Fruit fly (Drosophila melanogaster) whole organism, embryonic: ENCODE measurements around the gene Nep2.
A peak's percentile ranks its signal among the peaks of the same experiment; 100 is the strongest.

Experiments used
- Abd-B ChIP-seq: fragments of 200-800 bp; sonication (Bioruptor generic); optimal IDR thresholded peaks from 2 replicates; lab custom pipeline; 2018; ENCODE audit warnings: missing biosample characterization, mild to moderate bottlenecking, missing genetic modification characterization, moderate library complexity
- Adf1 ChIP-seq: fragments of 200-800 bp; sonication (Bioruptor generic); IDR thresholded peaks from 2 replicates; pipeline ENCODE4 v1.3.6; 2022; ENCODE audit warnings: missing biosample characterization, missing genetic modification characterization
- Atf3 ChIP-seq: fragments of 200-800 bp; sonication (Bioruptor generic); optimal IDR thresholded peaks from 3 replicates; lab custom pipeline; 2016; ENCODE audit warnings: missing biosample characterization, missing genetic modification characterization
- Awh ChIP-seq: fragments of 200-800 bp; sonication (Bioruptor generic); IDR thresholded peaks from 2 replicates; pipeline ENCODE4, ENCODE4 v1.3.6; 2022; ENCODE audit warnings: missing biosample characterization, missing genetic modification characterization
- Bgb ChIP-seq: fragments of 200-800 bp; sonication (Bioruptor generic); IDR thresholded peaks from 2 replicates; pipeline ENCODE4 v1.3.6; 2022; ENCODE audit warnings: missing biosample characterization, missing genetic modification characterization; ENCODE audit not compliant: partially characterized antibody
- CG10654 ChIP-seq: fragments of 200-800 bp; sonication (Bioruptor generic); optimal IDR thresholded peaks from 2 replicates; lab custom pipeline; 2016; ENCODE audit warnings: missing biosample characterization, missing genetic modification characterization
- CG11085 ChIP-seq: fragments of 200-800 bp; sonication (Bioruptor generic); IDR thresholded peaks from 2 replicates; pipeline ENCODE4 v1.3.6; 2022; ENCODE audit warnings: missing biosample characterization, missing genetic modification characterization
- CG11723 ChIP-seq: fragments of 200-800 bp; sonication (Bioruptor generic); optimal IDR thresholded peaks from 2 replicates; lab custom pipeline; 2017; ENCODE audit warnings: missing biosample characterization, mild to moderate bottlenecking, missing genetic modification characterization
- CG12071 ChIP-seq: fragments of 200-800 bp; sonication (Bioruptor generic); optimal IDR thresholded peaks from 3 replicates; lab custom pipeline; 2018; ENCODE audit warnings: missing biosample characterization, mild to moderate bottlenecking, missing genetic modification characterization
- CG12769 ChIP-seq: fragments of 200-800 bp; sonication (Bioruptor generic); optimal IDR thresholded peaks from 2 replicates; lab custom pipeline; 2019; ENCODE audit warnings: missing biosample characterization, mild to moderate bottlenecking, missing genetic modification characterization, moderate library complexity
- CG1603 ChIP-seq: fragments of 200-800 bp; sonication (Bioruptor generic); optimal IDR thresholded peaks from 2 replicates; lab custom pipeline; 2019; ENCODE audit warnings: missing biosample characterization, mild to moderate bottlenecking, missing genetic modification characterization, moderate library complexity
- CG16779 ChIP-seq: fragments of 200-800 bp; sonication (Bioruptor generic); IDR thresholded peaks from 2 replicates; pipeline ENCODE4 v1.3.6; 2022; ENCODE audit warnings: missing biosample characterization, missing genetic modification characterization
- CG34376 ChIP-seq: fragments of 200-800 bp; sonication (Bioruptor generic); optimal IDR thresholded peaks from 2 replicates; lab custom pipeline; 2018; ENCODE audit warnings: missing biosample characterization, mild to moderate bottlenecking, missing genetic modification characterization
- CG3995 ChIP-seq: fragments of 200-800 bp; sonication (Bioruptor generic); optimal IDR thresholded peaks from 3 replicates; lab custom pipeline; 2016; ENCODE audit warnings: missing biosample characterization, missing genetic modification characterization
- CG4820 ChIP-seq: fragments of 200-800 bp; sonication (Bioruptor generic); optimal IDR thresholded peaks from 3 replicates; lab custom pipeline; 2016; ENCODE audit warnings: missing biosample characterization, missing genetic modification characterization
- CG5180 ChIP-seq: fragments of 200-800 bp; sonication (Bioruptor generic); optimal IDR thresholded peaks from 3 replicates; lab custom pipeline; 2017; ENCODE audit warnings: missing biosample characterization, missing genetic modification characterization, mild to moderate bottlenecking, moderate library complexity, missing genetic modification reagents
- CG5245 ChIP-seq: fragments of 200-800 bp; sonication (Bioruptor generic); optimal IDR thresholded peaks from 3 replicates; lab custom pipeline; 2016; ENCODE audit warnings: missing biosample characterization, missing genetic modification characterization
- CG7839 ChIP-seq: fragments of 200-800 bp; sonication (Bioruptor generic); optimal IDR thresholded peaks from 3 replicates; lab custom pipeline; 2018; ENCODE audit warnings: missing biosample characterization, mild to moderate bottlenecking, missing genetic modification characterization, moderate library complexity
- CG8089 ChIP-seq: fragments of 200-800 bp; sonication (Bioruptor generic); optimal IDR thresholded peaks from 3 replicates; lab custom pipeline; 2016; ENCODE audit warnings: missing biosample characterization, missing genetic modification characterization
- CG8388 ChIP-seq: fragments of 200-800 bp; sonication (Bioruptor generic); optimal IDR thresholded peaks from 2 replicates; lab custom pipeline; 2019; ENCODE audit warnings: missing biosample characterization, mild to moderate bottlenecking, missing genetic modification characterization, moderate library complexity
- CG9215 ChIP-seq: fragments of 200-800 bp; sonication (Bioruptor generic); IDR thresholded peaks from 2 replicates; pipeline ENCODE4 v1.3.6; 2022; ENCODE audit warnings: missing biosample characterization, missing genetic modification characterization
- CG9609 ChIP-seq: fragments of 200-800 bp; sonication (Bioruptor generic); optimal IDR thresholded peaks from 3 replicates; lab custom pipeline; 2016; ENCODE audit warnings: missing biosample characterization, missing genetic modification characterization
- D19A ChIP-seq: fragments of 200-800 bp; optimal IDR thresholded peaks from 3 replicates; lab custom pipeline; 2019; ENCODE audit warnings: missing biosample characterization, mild to moderate bottlenecking, missing genetic modification characterization, moderate library complexity
- D19B ChIP-seq: fragments of 200-800 bp; sonication (Bioruptor generic); optimal IDR thresholded peaks from 2 replicates; lab custom pipeline; 2017; ENCODE audit warnings: missing biosample characterization, mild to moderate bottlenecking, missing genetic modification characterization
- Dll ChIP-seq: fragments of 200-800 bp; sonication (Bioruptor generic); IDR thresholded peaks from 4 replicates; pipeline ENCODE4 v1.3.6; 2022; ENCODE audit warnings: missing biosample characterization, missing genetic modification characterization; ENCODE audit not compliant: partially characterized antibody
- Drgx ChIP-seq: fragments of 200-800 bp; sonication (Bioruptor generic); IDR thresholded peaks from 2 replicates; pipeline ENCODE4 v1.3.6; 2022; ENCODE audit warnings: missing biosample characterization, missing genetic modification characterization
- E2f1 ChIP-seq: fragments of 200-800 bp; sonication (Bioruptor generic); IDR thresholded peaks from 2 replicates; pipeline ENCODE4 v1.3.6; 2022; ENCODE audit warnings: missing biosample characterization, missing genetic modification characterization
- Eip74EF ChIP-seq, 2 experiments: fragments of 200-800 bp in 1 of 2; fragments of >200 bp in 1 of 2; sonication (Bioruptor generic) in 1 of 2; optimal IDR thresholded peaks; 2 replicates each; lab custom pipeline; 2017 to 2019; ENCODE audit warnings: missing biosample characterization in 2 of 2, missing genetic modification characterization in 2 of 2, mild to moderate bottlenecking in 1 of 2, moderate library complexity in 1 of 2
- Mes4 ChIP-seq: fragments of 200-800 bp; sonication (Bioruptor generic); optimal IDR thresholded peaks from 2 replicates; lab custom pipeline; 2016; ENCODE audit warnings: missing biosample characterization, missing genetic modification characterization
- Myb ChIP-seq: fragments of 200-800 bp; sonication (Bioruptor generic); optimal IDR thresholded peaks from 2 replicates; lab custom pipeline; 2016; ENCODE audit warnings: missing biosample characterization, missing genetic modification characterization
- NFAT ChIP-seq: fragments of 200-800 bp; sonication (Bioruptor generic); IDR thresholded peaks from 2 replicates; pipeline ENCODE4 v1.3.6; 2022; ENCODE audit warnings: missing biosample characterization, missing genetic modification characterization
- Neu2 ChIP-seq: fragments of 200-800 bp; sonication (Bioruptor generic); optimal IDR thresholded peaks from 3 replicates; lab custom pipeline; 2016; ENCODE audit warnings: missing biosample characterization, missing genetic modification characterization, borderline replicate concordance
- TFAM ChIP-seq: fragments of 200-800 bp; sonication (Bioruptor generic); optimal IDR thresholded peaks from 2 replicates; lab custom pipeline; 2017; ENCODE audit warnings: missing biosample characterization, missing genetic modification characterization, inconsistent platforms
- ac ChIP-seq: fragments of 200-800 bp; sonication (Bioruptor generic); optimal IDR thresholded peaks from 3 replicates; lab custom pipeline; 2017; ENCODE audit warnings: missing biosample characterization, mild to moderate bottlenecking, missing genetic modification characterization
- ap ChIP-seq: fragments of 200-800 bp; sonication (Bioruptor generic); IDR thresholded peaks from 2 replicates; pipeline ENCODE4 v1.3.6; 2022; ENCODE audit warnings: missing biosample characterization, missing genetic modification characterization
- ewg ChIP-seq: fragments of 200-800 bp; sonication (Bioruptor generic); optimal IDR thresholded peaks from 3 replicates; lab custom pipeline; 2017; ENCODE audit warnings: mild to moderate bottlenecking, missing biosample characterization, missing genetic modification reagents, missing genetic modification characterization
- eyg ChIP-seq: fragments of 200-800 bp; sonication (Bioruptor generic); optimal IDR thresholded peaks from 3 replicates; lab custom pipeline; 2016; ENCODE audit warnings: missing biosample characterization, missing genetic modification characterization
- gcm ChIP-seq: fragments of 200-800 bp; sonication (Bioruptor generic); optimal IDR thresholded peaks from 2 replicates; lab custom pipeline; 2019; ENCODE audit warnings: missing biosample characterization, mild to moderate bottlenecking, missing genetic modification characterization, moderate library complexity
- hkb ChIP-seq, 2 experiments: fragments of 200-800 bp in 1 of 2; fragments of >200 bp in 1 of 2; sonication (Bioruptor generic) in 1 of 2; IDR thresholded peaks in 1 of 2; optimal IDR thresholded peaks in 1 of 2; 2 replicates each; pipeline versions ENCODE4 v1.3.6 to Lab custom; 2017 to 2022; ENCODE audit warnings: missing biosample characterization in 1 of 2, missing genetic modification characterization in 1 of 2
- hth ChIP-seq: fragments of >200 bp; optimal IDR thresholded peaks from 2 replicates; lab custom pipeline; 2017; ENCODE audit warnings: inconsistent platforms
- jigr1 ChIP-seq: fragments of 200-800 bp; sonication (Bioruptor generic); IDR thresholded peaks from 3 replicates; pipeline ENCODE4 v1.3.6; 2022; ENCODE audit warnings: missing biosample characterization, missing genetic modification characterization
- onecut ChIP-seq: fragments of 200-800 bp; sonication (Bioruptor generic); IDR thresholded peaks from 2 replicates; pipeline ENCODE4 v1.3.6; 2022; ENCODE audit warnings: missing biosample characterization, missing genetic modification characterization
- repo ChIP-seq: fragments of 200-800 bp; sonication (Bioruptor generic); optimal IDR thresholded peaks from 2 replicates; lab custom pipeline; 2016; ENCODE audit warnings: missing biosample characterization, missing genetic modification characterization
- sens ChIP-seq: fragments of 200-800 bp; sonication (Bioruptor generic); peaks from one replicate; lab custom pipeline; 2016; ENCODE audit warnings: missing biosample characterization, missing genetic modification characterization
- tio ChIP-seq: fragments of 200-800 bp; sonication (Bioruptor generic); optimal IDR thresholded peaks from 2 replicates; lab custom pipeline; 2017; ENCODE audit warnings: missing biosample characterization, missing genetic modification characterization, inconsistent platforms
- toy ChIP-seq: fragments of 200-800 bp; sonication (Bioruptor generic); IDR thresholded peaks from 2 replicates; pipeline ENCODE4 v1.3.6; 2022; ENCODE audit warnings: missing biosample characterization, missing genetic modification characterization
- ttk ChIP-seq: fragments of 200-800 bp; sonication (Bioruptor generic); IDR thresholded peaks from 2 replicates; pipeline ENCODE4 v2.1.2; 2022; ENCODE audit warnings: missing biosample characterization, missing genetic modification characterization
- twi ChIP-seq: fragments of 200-800 bp; optimal IDR thresholded peaks from 2 replicates; lab custom pipeline; 2019; ENCODE audit warnings: missing biosample characterization, mild to moderate bottlenecking, missing genetic modification characterization, moderate library complexity
- vvl ChIP-seq: fragments of 200-800 bp; sonication (Bioruptor generic); IDR thresholded peaks from 2 replicates; pipeline ENCODE4 v1.3.6; 2022; ENCODE audit warnings: missing biosample characterization, missing genetic modification characterization

The Nep2 gene

DNA sequence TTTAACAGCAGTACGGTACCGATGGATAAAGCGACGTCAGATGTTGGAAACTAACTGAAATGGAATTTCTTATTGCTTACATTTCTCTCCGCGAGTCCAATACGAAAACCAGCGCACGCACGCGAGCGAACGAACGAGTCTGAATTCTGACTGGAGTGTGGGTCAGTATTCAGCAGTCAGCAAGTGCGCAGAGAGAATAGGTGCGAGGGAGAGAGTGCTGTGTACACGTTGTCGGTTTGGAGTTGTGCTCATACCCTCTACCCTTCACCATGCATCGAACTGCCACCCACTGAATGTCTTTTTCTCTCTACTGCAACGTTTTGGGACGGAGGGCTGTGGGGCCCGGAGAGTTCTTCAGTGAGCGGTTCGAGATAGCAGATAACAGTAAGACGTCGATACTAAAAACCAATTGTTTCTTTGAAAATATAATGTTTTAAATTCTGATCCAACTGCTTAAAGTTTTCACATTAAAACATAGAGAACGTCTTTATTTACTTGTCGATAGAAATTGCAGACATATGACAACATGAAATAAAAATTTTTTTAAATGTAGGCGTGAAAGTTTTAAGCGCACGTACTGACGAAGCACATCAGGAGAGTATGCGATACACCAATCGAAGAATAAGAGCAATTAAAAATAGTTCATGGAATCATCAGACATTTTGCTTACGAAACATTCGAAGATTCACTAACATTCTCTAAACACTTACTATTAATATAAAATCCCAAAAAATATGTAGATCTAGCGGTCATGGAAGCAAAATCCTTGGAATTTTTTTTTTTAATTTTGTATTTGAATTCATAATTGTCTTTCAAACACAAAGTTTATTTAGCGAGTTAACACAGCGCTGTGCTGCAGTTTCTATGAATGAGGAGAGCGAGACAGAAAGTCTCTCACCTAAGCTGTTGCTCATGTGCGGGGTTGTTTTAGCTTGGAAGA lies 8.1 kb upstream of the Nep2 start (continued):
- TF ChIP-seq Abd-B (GFP tag; lab: Kevin White, UChicago) = peak; percentile 82
- TF ChIP-seq CG9609 = peak; percentile 85
- TF ChIP-seq toy (GFP tag; lab: Robert Waterston, UW) = no peak
- TF ChIP-seq hth (lab: Kevin White, UChicago) = no peak
- TF ChIP-seq CG12769 (tag; lab: Kevin White, UChicago) = peak; percentile 27
- peak; percentile 89 for TF ChIP-seq CG7839 (tag; lab: Kevin White, UChicago)
- peak in 1 of 2 experiments; percentile 75 for TF ChIP-seq Eip74EF (GFP tag; optimal IDR thresholded peaks at IDR 0.05; lab: Kevin White, UChicago)
- TF ChIP-seq E2f1 (GFP tag; lab: Robert Waterston, UW) = no peak
- peak; percentile 36 for TF ChIP-seq CG1603 (tag; lab: Kevin White, UChicago)
- peak; percentile 86 for TF ChIP-seq CG4820 (GFP tag; lab: Kevin White, UChicago)
- TF ChIP-seq D19A (tag; lab: Kevin White, UChicago) = peak; percentile 71
- TF ChIP-seq D19B (GFP tag; lab: Kevin White, UChicago) = peak; percentile 69
- TF ChIP-seq sens (GFP tag; lab: Kevin White, UChicago) = peak; percentile 98
- TF ChIP-seq Adf1 (GFP tag; lab: Robert Waterston, UW) = no peak
- TF ChIP-seq Awh (GFP tag; lab: Robert Waterston, UW) = no peak
- TF ChIP-seq CG8089 (GFP tag; lab: Kevin White, UChicago) = peak; percentile 57
- peak; percentile 86 for TF ChIP-seq ewg (GFP tag; lab: Kevin White, UChicago)
- no peak; the same call in 1 of the 2 replicates for TF ChIP-seq onecut
- TF ChIP-seq repo = peak; percentile 57
- TF ChIP-seq CG5245 (GFP tag; lab: Kevin White, UChicago) = peak; percentile 62
- TF ChIP-seq CG3995 (GFP tag; lab: Kevin White, UChicago) = peak; percentile 54
- TF ChIP-seq vvl (GFP tag; lab: Robert Waterston, UW) = no peak
- TF ChIP-seq hkb (optimal IDR thresholded peaks at IDR 0.05; lab: Kevin White, UChicago) = no peak
- no peak for TF ChIP-seq hkb (GFP tag; IDR thresholded peaks at IDR 0.05; lab: Robert Waterston, UW)
- no peak for TF ChIP-seq Bgb
- peak; percentile 61 for TF ChIP-seq Atf3 (GFP tag; lab: Kevin White, UChicago)
- no peak for TF ChIP-seq Drgx (GFP tag; lab: Robert Waterston, UW)
- TF ChIP-seq CG16779 (GFP tag; lab: Robert Waterston, UW) = no peak
- peak; percentile 66 for TF ChIP-seq Myb
- no peak for TF ChIP-seq CG11085
- TF ChIP-seq CG8388 (GFP tag; lab: Kevin White, UChicago) = peak; percentile 79
- TF ChIP-seq twi = peak; percentile 58
- no peak for TF ChIP-seq Dll
- peak; percentile 6 for TF ChIP-seq ac (GFP tag; lab: Kevin White, UChicago)
- TF ChIP-seq Mes4 (GFP tag; lab: Kevin White, UChicago) = peak; percentile 86
- peak; percentile 94 for TF ChIP-seq tio (GFP tag; lab: Kevin White, UChicago)
- peak; percentile 63 for TF ChIP-seq CG5180 (GFP tag; lab: Kevin White, UChicago)
- no peak for TF ChIP-seq CG34376 (GFP tag; lab: Kevin White, UChicago)
- peak; percentile 5 for TF ChIP-seq eyg (GFP tag; lab: Kevin White, UChicago)
- peak; percentile 84 for TF ChIP-seq CG11723 (GFP tag; lab: Kevin White, UChicago)
- TF ChIP-seq CG10654 = peak; percentile 66
- TF ChIP-seq NFAT = no peak
- TF ChIP-seq Neu2 (GFP tag; lab: Kevin White, UChicago) = no peak
- TF ChIP-seq ap = no peak
- TF ChIP-seq jigr1 (GFP tag; lab: Robert Waterston, UW) = no peak
- TF ChIP-seq CG9215 = no peak
- peak; percentile 55 for TF ChIP-seq gcm
- TF ChIP-seq ttk (GFP tag; lab: Robert Waterston, UW) = no peak
- no peak for TF ChIP-seq CG12071 (GFP tag; lab: Kevin White, UChicago)
- peak; percentile 32 for TF ChIP-seq TFAM
